Worm (Caenorhabditis elegans): ENCODE results near the gene far-1.

Gene far-1

DNA sequence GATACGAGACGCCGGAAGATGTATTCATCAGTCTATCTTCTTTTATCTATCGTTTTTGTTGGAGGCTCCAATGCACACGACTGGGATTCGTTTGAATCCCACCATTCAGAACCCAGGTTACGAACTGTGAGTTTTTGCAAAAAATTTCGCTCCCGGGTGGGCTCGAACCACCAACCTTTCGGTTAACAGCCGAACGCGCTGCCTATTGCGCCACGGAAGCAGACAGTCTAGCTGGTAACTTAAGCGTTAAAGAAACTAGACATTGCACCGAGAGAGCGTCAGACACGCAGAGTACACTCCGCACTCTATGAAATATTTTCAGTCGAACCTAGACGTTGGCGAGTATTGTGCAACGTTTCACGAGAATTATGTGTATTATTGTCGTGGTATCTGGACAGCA, 23.1 kb upstream of the far-1 start (continued):
- TF ChIP-seq che-1 (tag; optimal IDR thresholded peaks at IDR 0.05): peak; percentile 55
- TF ChIP-seq ceh-6 (GFP tag; optimal IDR thresholded peaks at IDR 0.05): peak; percentile 68
- no peak for TF ChIP-seq hlh-8 (tag; optimal IDR thresholded peaks at IDR 0.05)
- no peak for TF ChIP-seq ets-4 (tag; optimal IDR thresholded peaks at IDR 0.05)
- TF ChIP-seq ceh-14 (tag; optimal IDR thresholded peaks at IDR 0.05): no peak
- TF ChIP-seq ahr-1 (tag; optimal IDR thresholded peaks at IDR 0.05): peak; percentile 14
- TF ChIP-seq ceh-19 (GFP tag; optimal IDR thresholded peaks at IDR 0.05): no peak
- no peak for TF ChIP-seq unc-55 (GFP tag; optimal IDR thresholded peaks at IDR 0.05)
- TF ChIP-seq gmeb-2 (tag; optimal IDR thresholded peaks at IDR 0.05): peak; percentile 32
- TF ChIP-seq unc-86 (tag; optimal IDR thresholded peaks at IDR 0.05): peak; percentile 23
- no peak for TF ChIP-seq K02D7.2 (tag; optimal IDR thresholded peaks at IDR 0.05)
- no peak for TF ChIP-seq pqm-1 (tag; optimal IDR thresholded peaks at IDR 0.05)
- TF ChIP-seq ceh-18 (tag; optimal IDR thresholded peaks at IDR 0.05): no peak
- no peak for TF ChIP-seq sdc-2 (tag; optimal IDR thresholded peaks at IDR 0.05)
- TF ChIP-seq dve-1 (tag; optimal IDR thresholded peaks at IDR 0.05): peak; percentile 19
- TF ChIP-seq eyg-1 (tag; optimal IDR thresholded peaks at IDR 0.05): no peak
- TF ChIP-seq ceh-48 (tag; optimal IDR thresholded peaks at IDR 0.05): no peak
- TF ChIP-seq unc-3 (GFP tag; conservative IDR thresholded peaks at IDR 0.05): no peak
- TF ChIP-seq unc-3 (tag; optimal IDR thresholded peaks at IDR 0.05): no peak
- peak; percentile 63; the same call in 1 of the 2 replicates for TF ChIP-seq ceh-45 (GFP tag; IDR thresholded peaks at IDR 0.05)
- TF ChIP-seq nhr-232 (tag; optimal IDR thresholded peaks at IDR 0.05): peak; percentile 42
- no peak for TF ChIP-seq ceh-30 (tag; optimal IDR thresholded peaks at IDR 0.05)
- TF ChIP-seq rnt-1 (tag; optimal IDR thresholded peaks at IDR 0.05): no peak
- TF ChIP-seq Y22D7AL.16 (tag; optimal IDR thresholded peaks at IDR 0.05): peak; percentile 35
- TF ChIP-seq mec-3 (tag; optimal IDR thresholded peaks at IDR 0.05; ENCODE audit: borderline replicate concordance): no peak
- TF ChIP-seq pat-9 (tag; optimal IDR thresholded peaks at IDR 0.05): peak; percentile 58
- no peak for TF ChIP-seq elt-4 (tag; optimal IDR thresholded peaks at IDR 0.05)
- TF ChIP-seq nhr-11 (tag; optimal IDR thresholded peaks at IDR 0.05): no peak
- no peak for TF ChIP-seq ama-1 (optimal IDR thresholded peaks at IDR 0.05)
- no peak for TF ChIP-seq ceh-9 (tag; optimal IDR thresholded peaks at IDR 0.05)
- no peak for TF ChIP-seq zip-5 (tag; optimal IDR thresholded peaks at IDR 0.05)
- no peak for TF ChIP-seq hlh-30 (tag; optimal IDR thresholded peaks at IDR 0.05; ENCODE audit: insufficient read depth)
- peak; percentile 14 for TF ChIP-seq ttx-3 (tag; optimal IDR thresholded peaks at IDR 0.05)
- peak; percentile 42 for TF ChIP-seq dmd-4 (tag; optimal IDR thresholded peaks at IDR 0.05; ENCODE audit: borderline replicate concordance)
- no peak for TF ChIP-seq sox-2 (GFP tag; IDR thresholded peaks at IDR 0.05)
- no peak for TF ChIP-seq nfya-1 (tag; optimal IDR thresholded peaks at IDR 0.05)
- no peak for TF ChIP-seq T23F11.4 (GFP tag; optimal IDR thresholded peaks at IDR 0.05)
- no peak for TF ChIP-seq ref-2 (tag; optimal IDR thresholded peaks at IDR 0.05)
- no peak for TF ChIP-seq elt-2 (tag; optimal IDR thresholded peaks at IDR 0.05)
- peak; percentile 62 for TF ChIP-seq sox-4 (tag; optimal IDR thresholded peaks at IDR 0.05)
- TF ChIP-seq C38D4.7 (GFP tag; optimal IDR thresholded peaks at IDR 0.05): peak; percentile 40
- TF ChIP-seq fkh-10 (GFP tag; optimal IDR thresholded peaks at IDR 0.05): no peak

ce11 chrIII:9103643-9104042, 22.7 kb upstream of the far-1 start, which contains the start of gene dos-1:
TSS of gene dos-1 (plus strand) at chrIII:9103943.
- TF ChIP-seq tbx-2 (tag; optimal IDR thresholded peaks at IDR 0.05) (no peak), ztf-16 (tag; optimal IDR thresholded peaks at IDR 0.05) (no peak), gmeb-2 (tag; optimal IDR thresholded peaks at IDR 0.05) (no peak), T23F11.4 (GFP tag; optimal IDR thresholded peaks at IDR 0.05) (no peak), unc-42 (tag; optimal IDR thresholded peaks at IDR 0.05) (no peak), ceh-45 (GFP tag; IDR thresholded peaks at IDR 0.05) (no peak), ets-4 (tag; optimal IDR thresholded peaks at IDR 0.05) (no peak), ceh-34 (tag; optimal IDR thresholded peaks at IDR 0.05) (no peak), sdc-2 (tag; optimal IDR thresholded peaks at IDR 0.05) (no peak), dve-1 (tag; optimal IDR thresholded peaks at IDR 0.05) (no peak), pat-9 (tag; optimal IDR thresholded peaks at IDR 0.05) (no peak), ama-1 (optimal IDR thresholded peaks at IDR 0.05) (no peak), hlh-8 (tag; optimal IDR thresholded peaks at IDR 0.05) (no peak), syd-9 (tag; optimal IDR thresholded peaks at IDR 0.05) (no peak), che-1 (tag; optimal IDR thresholded peaks at IDR 0.05) (no peak), fkh-6 (tag; optimal IDR thresholded peaks at IDR 0.05) (no peak)
